Worm (Caenorhabditis elegans) whole organism, L2 larva: Measurements from ENCODE around the gene pst-2.

ENCODE experiments used
- C34F6.9 ChIP-seq: fragments of 150-350 bp; optimal IDR thresholded peaks from 2 replicates; lab custom pipeline; 2014; ENCODE audit warnings: missing biosample characterization, missing genetic modification characterization
- F13H6.1 ChIP-seq: sonication (generic microtip); optimal IDR thresholded peaks from 2 replicates; lab custom pipeline; 2016; ENCODE audit warnings: missing genetic modification characterization, missing compliant biosample characterization
- R02D3.7 ChIP-seq: fragments of 150-350 bp; optimal IDR thresholded peaks from 2 replicates; lab custom pipeline; 2014; ENCODE audit warnings: missing biosample characterization, missing genetic modification characterization
- Y55F3AM.14 ChIP-seq: fragments of 200-800 bp; sonication (Bioruptor generic); optimal IDR thresholded peaks from 2 replicates; lab custom pipeline; 2018; ENCODE audit warnings: mild to moderate bottlenecking, missing genetic modification characterization, missing compliant biosample characterization
- ZK546.5 ChIP-seq: sonication (generic microtip); optimal IDR thresholded peaks from 2 replicates; lab custom pipeline; 2017; ENCODE audit warnings: missing biosample characterization, missing genetic modification characterization
- alr-1 ChIP-seq: fragments of 150-350 bp; optimal IDR thresholded peaks from 2 replicates; lab custom pipeline; 2014; ENCODE audit warnings: missing biosample characterization, missing genetic modification characterization
- aly-2 ChIP-seq: fragments of 150-350 bp; optimal IDR thresholded peaks from 2 replicates; lab custom pipeline; 2014; ENCODE audit warnings: missing biosample characterization, missing genetic modification characterization
- ama-1 ChIP-seq: fragments of 150-350 bp; optimal IDR thresholded peaks from 2 replicates; lab custom pipeline; 2018; ENCODE audit warnings: inconsistent platforms
- ceh-16 ChIP-seq: fragments of 150-350 bp; optimal IDR thresholded peaks from 2 replicates; lab custom pipeline; 2014; ENCODE audit warnings: missing biosample characterization, missing genetic modification characterization
- ceh-82 ChIP-seq: fragments of 150-350 bp; optimal IDR thresholded peaks from 2 replicates; lab custom pipeline; 2014; ENCODE audit warnings: missing biosample characterization, missing genetic modification characterization
- crh-2 ChIP-seq: sonication (generic microtip); optimal IDR thresholded peaks from 2 replicates; lab custom pipeline; 2017; ENCODE audit warnings: missing biosample characterization, missing genetic modification characterization
- dmd-4 ChIP-seq: sonication (generic microtip); optimal IDR thresholded peaks from 2 replicates; lab custom pipeline; 2017; ENCODE audit warnings: missing biosample characterization, missing genetic modification characterization
- egl-27 ChIP-seq: sonication (generic microtip); optimal IDR thresholded peaks from 3 replicates; lab custom pipeline; 2017; ENCODE audit warnings: missing biosample characterization, missing genetic modification reagents, missing genetic modification characterization
- elt-3 ChIP-seq: sonication (generic microtip); optimal IDR thresholded peaks from 2 replicates; lab custom pipeline; 2017; ENCODE audit warnings: missing biosample characterization, missing genetic modification characterization
- fos-1 ChIP-seq: fragments of 150-350 bp; optimal IDR thresholded peaks from 2 replicates; lab custom pipeline; 2014; ENCODE audit warnings: missing biosample characterization, missing genetic modification characterization
- lin-11 ChIP-seq: fragments of 150-350 bp; sonication (generic microtip); optimal IDR thresholded peaks from 2 replicates; lab custom pipeline; 2014; ENCODE audit warnings: missing biosample characterization, missing genetic modification characterization, inconsistent platforms, mixed read lengths
- lin-13 ChIP-seq: fragments of 150-350 bp; optimal IDR thresholded peaks from 2 replicates; lab custom pipeline; 2014; ENCODE audit warnings: missing biosample characterization, missing genetic modification reagents, missing genetic modification characterization
- lsy-2 ChIP-seq, 2 experiments: fragments of 150-350 bp in 1 of 2; sonication (generic microtip) in 1 of 2; optimal IDR thresholded peaks; 2 replicates each; lab custom pipeline; 2014 to 2017; ENCODE audit warnings: missing biosample characterization in 2 of 2, missing genetic modification characterization in 2 of 2
- mab-5 ChIP-seq: fragments of 150-350 bp; optimal IDR thresholded peaks from 2 replicates; lab custom pipeline; 2014; ENCODE audit warnings: missing biosample characterization, missing genetic modification characterization
- mbf-1 ChIP-seq: sonication (generic microtip); optimal IDR thresholded peaks from 2 replicates; lab custom pipeline; 2017; ENCODE audit warnings: missing biosample characterization, missing genetic modification characterization
- mdl-1 ChIP-seq, 2 experiments: fragments of 150-350 bp in 1 of 2; sonication (generic microtip) in 1 of 2; optimal IDR thresholded peaks; 2 replicates each; lab custom pipeline; 2017; ENCODE audit warnings: missing biosample characterization in 2 of 2, missing genetic modification characterization in 2 of 2
- nhr-10 ChIP-seq: sonication (generic microtip); optimal IDR thresholded peaks from 2 replicates; lab custom pipeline; 2017; ENCODE audit warnings: missing biosample characterization, missing genetic modification characterization
- nhr-11 ChIP-seq: fragments of 150-350 bp; optimal IDR thresholded peaks from 2 replicates; lab custom pipeline; 2014; ENCODE audit warnings: missing biosample characterization, missing genetic modification characterization
- nhr-12 ChIP-seq: fragments of 150-350 bp; optimal IDR thresholded peaks from 2 replicates; lab custom pipeline; 2014; ENCODE audit warnings: missing biosample characterization, missing genetic modification characterization
- nhr-129 ChIP-seq: fragments of 150-350 bp; optimal IDR thresholded peaks from 2 replicates; lab custom pipeline; 2014; ENCODE audit warnings: missing biosample characterization, missing genetic modification characterization
- nhr-21 ChIP-seq: fragments of 150-350 bp; optimal IDR thresholded peaks from 2 replicates; lab custom pipeline; 2014; ENCODE audit warnings: missing biosample characterization, missing genetic modification characterization
- nhr-23 ChIP-seq: fragments of 150-350 bp; optimal IDR thresholded peaks from 2 replicates; lab custom pipeline; 2014; ENCODE audit warnings: missing biosample characterization, missing genetic modification reagents, missing genetic modification characterization
- nhr-237 ChIP-seq: fragments of 150-350 bp; optimal IDR thresholded peaks from 2 replicates; lab custom pipeline; 2014; ENCODE audit warnings: missing biosample characterization, missing genetic modification characterization
- nhr-6 ChIP-seq: fragments of 150-350 bp; optimal IDR thresholded peaks from 2 replicates; lab custom pipeline; 2014; ENCODE audit warnings: missing biosample characterization, missing genetic modification characterization
- peb-1 ChIP-seq: fragments of 150-350 bp; optimal IDR thresholded peaks from 2 replicates; lab custom pipeline; 2014; ENCODE audit warnings: missing biosample characterization, missing genetic modification characterization
- sem-4 ChIP-seq: fragments of 150-350 bp; optimal IDR thresholded peaks from 2 replicates; lab custom pipeline; 2014; ENCODE audit warnings: missing biosample characterization, missing genetic modification reagents, missing genetic modification characterization
- skn-1 ChIP-seq: sonication (generic microtip); optimal IDR thresholded peaks from 2 replicates; lab custom pipeline; 2017; ENCODE audit warnings: missing biosample characterization, missing genetic modification characterization
- sma-3 ChIP-seq: sonication (generic microtip); optimal IDR thresholded peaks from 2 replicates; lab custom pipeline; 2016; ENCODE audit warnings: missing genetic modification reagents, missing genetic modification characterization, missing compliant biosample characterization
- sma-9 ChIP-seq, 2 experiments: fragments of 150-350 bp in 1 of 2; sonication (generic microtip) in 1 of 2; optimal IDR thresholded peaks; 2 replicates each; lab custom pipeline; 2014 to 2016; ENCODE audit warnings: missing genetic modification characterization in 2 of 2, mild to moderate bottlenecking in 1 of 2, missing biosample characterization in 1 of 2, missing compliant biosample characterization in 1 of 2, missing genetic modification reagents in 1 of 2, moderate library complexity in 1 of 2
- snpc-4 ChIP-seq: fragments of 150-350 bp; optimal IDR thresholded peaks from 2 replicates; lab custom pipeline; 2014; ENCODE audit warnings: missing biosample characterization, missing genetic modification characterization
- unc-55 ChIP-seq: fragments of 150-350 bp; sonication (generic microtip); optimal IDR thresholded peaks from 3 replicates; lab custom pipeline; 2014; ENCODE audit warnings: missing biosample characterization, missing genetic modification reagents, missing genetic modification characterization
- unc-62 ChIP-seq: fragments of 150-350 bp; optimal IDR thresholded peaks from 2 replicates; lab custom pipeline; 2014; ENCODE audit warnings: missing biosample characterization, missing genetic modification reagents, missing genetic modification characterization
- zag-1 ChIP-seq: fragments of 150-350 bp; optimal IDR thresholded peaks from 2 replicates; lab custom pipeline; 2014; ENCODE audit warnings: missing biosample characterization, missing genetic modification characterization
- ztf-11 ChIP-seq: sonication (generic microtip); optimal IDR thresholded peaks from 2 replicates; lab custom pipeline; 2017; ENCODE audit warnings: missing biosample characterization, missing genetic modification characterization
- ztf-4 ChIP-seq: fragments of 150-350 bp; optimal IDR thresholded peaks from 2 replicates; lab custom pipeline; 2014; ENCODE audit warnings: missing biosample characterization, missing genetic modification characterization

Gene pst-2

ce11 chrIII:5697963-5698730 is 17.9 kb downstream of the pst-2 start, which contains the start of the genes lgg-3 and rgs-5:
Gene lgg-3, minus strand, starts transcription at chrIII:5698013.
Gene rgs-5, plus strand, starts transcription at chrIII:5698555.
- TF ChIP-seq zag-1 (no peak), mdl-1 (tag; optimal IDR thresholded peaks at IDR 0.05; lab: Kevin White, UChicago) (no peak), C34F6.9 (peak; percentile 56), lsy-2 (tag; optimal IDR thresholded peaks at IDR 0.05; lab: Kevin White, UChicago) (peak; percentile 1 to 65), egl-27 (tag; lab: Kevin White, UChicago) (no peak), sma-3 (no peak), skn-1 (tag; lab: Kevin White, UChicago) (no peak), fos-1 (tag; lab: Kevin White, UChicago) (peak; percentile 24), snpc-4 (peak; percentile 34), ztf-11 (tag; lab: Kevin White, UChicago) (no peak), alr-1 (tag; lab: Kevin White, UChicago) (no peak), R02D3.7 (tag; lab: Kevin White, UChicago) (no peak), F13H6.1 (no peak), lin-13 (GFP tag; lab: Kevin White, UChicago) (peak; percentile 50), nhr-129 (tag; lab: Kevin White, UChicago) (peak; percentile 52), crh-2 (tag; lab: Kevin White, UChicago) (peak; percentile 53), unc-55 (GFP tag; lab: Kevin White, UChicago) (peak; percentile 61), ZK546.5 (no peak), dmd-4 (no peak)

- TF ChIP-seq crh-2 (tag; lab: Kevin White, UChicago) (no peak), lin-11 (no peak), dmd-4 (no peak), nhr-12 (no peak), lsy-2 (tag; optimal IDR thresholded peaks at IDR 0.05; lab: Kevin White, UChicago) (no peak)
- TF ChIP-seq, all 48 proteins: peak for 0
These were observed 21.3 kb downstream of the pst-2 start for ce11 chrIII:5701491-5701890.

DNA sequence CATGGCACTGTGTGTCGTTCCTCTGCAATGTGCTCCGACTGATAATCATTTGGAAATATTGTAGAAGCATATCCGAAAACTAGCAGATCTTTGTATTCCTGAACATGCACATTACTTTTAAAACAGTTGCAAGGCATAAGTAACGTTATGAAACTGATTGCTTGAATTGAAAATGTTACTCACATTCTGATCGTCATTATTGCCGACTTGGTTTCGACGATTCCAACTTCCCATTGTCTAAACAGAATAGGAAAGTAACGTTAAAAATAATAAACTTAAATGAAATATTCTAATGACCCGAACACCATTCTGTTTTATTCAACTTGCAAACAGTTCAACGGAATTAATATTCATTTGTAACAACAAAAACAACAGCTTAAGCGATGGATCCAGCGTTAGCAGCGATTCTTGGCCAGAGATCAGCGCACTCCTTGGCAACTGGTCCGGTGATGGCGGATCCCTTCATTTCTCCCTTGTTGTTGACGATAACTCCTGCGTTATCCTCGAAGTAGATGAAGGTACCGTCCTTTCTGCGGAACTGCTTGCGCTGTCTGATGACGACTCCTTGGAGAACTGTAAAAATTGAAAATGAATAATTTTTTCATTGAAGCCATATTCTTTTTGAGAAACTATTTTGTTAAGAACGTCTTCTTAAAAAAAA is 25.1 kb downstream of the pst-2 start, which contains the start of gene swp-1:
Gene swp-1 (minus strand): TSS at position 298 of the 661 bp plus-strand sequence.
- TF ChIP-seq peb-1 (no peak), aly-2 (tag; lab: Kevin White, UChicago) (no peak), nhr-237 (no peak), R02D3.7 (tag; lab: Kevin White, UChicago) (no peak), nhr-6 (tag; lab: Kevin White, UChicago) (no peak), nhr-129 (tag; lab: Kevin White, UChicago) (no peak), mdl-1 (tag; optimal IDR thresholded peaks at IDR 0.05; lab: Kevin White, UChicago) (no peak), snpc-4 (no peak)

DNA sequence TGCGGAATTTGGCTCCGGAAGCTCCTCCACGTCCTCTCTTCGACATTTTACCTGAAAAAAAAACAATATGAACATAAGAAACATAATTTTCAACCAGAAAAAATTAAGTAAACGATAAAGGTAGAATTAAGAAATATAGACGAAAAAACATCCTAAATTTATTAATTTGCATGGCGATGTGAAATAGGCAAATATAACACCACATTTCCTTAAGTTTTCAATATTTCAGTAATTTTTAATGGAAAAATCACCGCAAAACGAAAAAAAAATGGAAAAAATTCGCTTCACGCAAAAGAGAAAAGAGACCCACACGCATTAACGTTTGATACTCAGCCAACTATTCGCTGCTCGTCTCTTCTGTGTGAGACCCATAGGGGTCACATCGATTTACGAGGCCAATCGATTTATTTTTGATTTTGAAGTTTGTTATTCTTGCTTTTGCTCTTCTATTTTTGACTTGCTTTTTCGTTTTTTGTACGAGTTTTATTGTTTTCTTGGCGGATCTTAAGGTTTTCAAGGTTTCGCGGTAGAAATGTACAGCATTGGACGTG is 25.9 kb downstream of the pst-2 start, which contains the start of gene rpl-23:
Gene rpl-23 (minus strand): TSS at position 51 of the 551 bp plus-strand sequence.
- peak; percentile 97 for TF ChIP-seq crh-2 (tag; lab: Kevin White, UChicago)
- TF ChIP-seq nhr-10 (tag; lab: Kevin White, UChicago): peak; percentile 12
- no peak for TF ChIP-seq alr-1 (tag; lab: Kevin White, UChicago)
- peak; percentile 55 for TF ChIP-seq ceh-16
- TF ChIP-seq nhr-129 (tag; lab: Kevin White, UChicago): peak; percentile 98
- no peak for TF ChIP-seq elt-3 (tag; lab: Kevin White, UChicago)
- TF ChIP-seq nhr-12: no peak
- no peak for TF ChIP-seq nhr-23 (tag; lab: Kevin White, UChicago)
- TF ChIP-seq egl-27 (tag; lab: Kevin White, UChicago): peak; percentile 76
- peak; percentile 84 for TF ChIP-seq sem-4 (tag; lab: Kevin White, UChicago)
- TF ChIP-seq mab-5 (tag; lab: Kevin White, UChicago): peak; percentile 85
- peak; percentile 84 for TF ChIP-seq zag-1
- TF ChIP-seq nhr-11 (tag; lab: Kevin White, UChicago): no peak
- TF ChIP-seq nhr-237: no peak
- TF ChIP-seq ceh-82 (tag; lab: Kevin White, UChicago): peak; percentile 73
- TF ChIP-seq R02D3.7 (tag; lab: Kevin White, UChicago): peak; percentile 96
- TF ChIP-seq mbf-1: no peak
- TF ChIP-seq unc-62 (GFP tag; lab: Kevin White, UChicago): no peak
- peak; percentile 7 for TF ChIP-seq skn-1 (tag; lab: Kevin White, UChicago)
- TF ChIP-seq nhr-21 (tag; lab: Kevin White, UChicago): peak; percentile 89
- TF ChIP-seq lin-11: peak; percentile 92
- TF ChIP-seq F13H6.1: peak; percentile 78
- TF ChIP-seq Y55F3AM.14 (GFP tag; lab: Kevin White, UChicago): no peak
- TF ChIP-seq lin-13 (GFP tag; lab: Kevin White, UChicago): peak; percentile 96
- TF ChIP-seq fos-1 (tag; lab: Kevin White, UChicago): peak; percentile 93
- peak; percentile 85 to 96 for TF ChIP-seq lsy-2 (tag; optimal IDR thresholded peaks at IDR 0.05; lab: Kevin White, UChicago)
- peak; percentile 88 for TF ChIP-seq ztf-4 (tag; lab: Kevin White, UChicago)
- TF ChIP-seq peb-1: no peak
- TF ChIP-seq sma-9 (GFP tag; optimal IDR thresholded peaks at IDR 0.05; lab: Kevin White, UChicago): peak; percentile 90
- no peak for TF ChIP-seq sma-9 (tag; optimal IDR thresholded peaks at IDR 0.05; lab: Kevin White, UChicago)
- peak; percentile 97 for TF ChIP-seq C34F6.9
- TF ChIP-seq ama-1 (lab: Kevin White, UChicago): peak; percentile 83
- TF ChIP-seq mdl-1 (tag; optimal IDR thresholded peaks at IDR 0.05; lab: Kevin White, UChicago): peak in 1 of 2 experiments; percentile 29
- TF ChIP-seq aly-2 (tag; lab: Kevin White, UChicago): no peak
- peak; percentile 72 for TF ChIP-seq snpc-4
- TF ChIP-seq ZK546.5: peak; percentile 59
- TF ChIP-seq dmd-4: no peak
- no peak for TF ChIP-seq ztf-11 (tag; lab: Kevin White, UChicago)
